Fruit fly (Drosophila melanogaster): ENCODE measurements around the gene dac.

Gene dac

dm6 chr2L:16492617-16493203 is 6.9 kb upstream of the dac start (continued):
- TF ChIP-seq unpg (GFP tag; optimal IDR thresholded peaks at IDR 0.05) (peak; percentile 90), CG12942 (GFP tag; optimal IDR thresholded peaks at IDR 0.05) (peak; percentile 57), Abd-B (GFP tag; optimal IDR thresholded peaks at IDR 0.05) (peak; percentile 71), CG18764 (GFP tag; optimal IDR thresholded peaks at IDR 0.05) (peak; percentile 42), jing (GFP tag; optimal IDR thresholded peaks at IDR 0.05) (peak; percentile 37), CG13775 (GFP tag; optimal IDR thresholded peaks at IDR 0.05) (peak; percentile 70), CG2129 (GFP tag; IDR thresholded peaks at IDR 0.05; ENCODE audit: partially characterized antibody) (no peak), NfI (GFP tag; optimal IDR thresholded peaks at IDR 0.05) (peak; percentile 81), insv (GFP tag; optimal IDR thresholded peaks at IDR 0.05) (peak in 1 of 2 experiments; percentile 17), B-H2 (GFP tag; optimal IDR thresholded peaks at IDR 0.05) (peak; percentile 40), Hand (GFP tag; optimal IDR thresholded peaks at IDR 0.05) (peak; percentile 65), dmrt11E (tag; optimal IDR thresholded peaks at IDR 0.05) (peak; percentile 82), CG8388 (GFP tag; optimal IDR thresholded peaks at IDR 0.05) (peak; percentile 74)

dm6 chr2L:16491752-16492616 is 6.2 kb upstream of the dac start:
- TF ChIP-seq CG10543 (GFP tag; optimal IDR thresholded peaks at IDR 0.05) = peak; percentile 19
- TF ChIP-seq CG1792 (GFP tag; optimal IDR thresholded peaks at IDR 0.05) = no peak
- no peak for TF ChIP-seq CG33213 (GFP tag; optimal IDR thresholded peaks at IDR 0.05)
- TF ChIP-seq CG10979 (tag; optimal IDR thresholded peaks at IDR 0.05) = no peak
- peak; percentile 81 for TF ChIP-seq cad (GFP tag; optimal IDR thresholded peaks at IDR 0.05)
- peak; percentile 98 for TF ChIP-seq CG6654 (GFP tag; optimal IDR thresholded peaks at IDR 0.05)
- TF ChIP-seq bsh (GFP tag; optimal IDR thresholded peaks at IDR 0.05) = peak in 1 of 2 experiments; percentile 3
- no peak for TF ChIP-seq Doc2 (GFP tag; IDR thresholded peaks at IDR 0.05)
- TF ChIP-seq lola (GFP tag; optimal IDR thresholded peaks at IDR 0.05) = peak in 1 of 3 experiments; percentile 32
- TF ChIP-seq mirr (GFP tag; optimal IDR thresholded peaks at IDR 0.05) = peak; percentile 8
- TF ChIP-seq CG16779 (GFP tag; IDR thresholded peaks at IDR 0.05) = no peak
- peak; percentile 20 for TF ChIP-seq Jarid2 (GFP tag; optimal IDR thresholded peaks at IDR 0.05)
- TF ChIP-seq CG16815 (GFP tag; optimal IDR thresholded peaks at IDR 0.05) = no peak
- peak; percentile 22 for TF ChIP-seq ftz-f1 (GFP tag; optimal IDR thresholded peaks at IDR 0.05)
- no peak for TF ChIP-seq Hsf (GFP tag; optimal IDR thresholded peaks at IDR 0.05)
- no peak for TF ChIP-seq pb (GFP tag; optimal IDR thresholded peaks at IDR 0.05)
- TF ChIP-seq crol (GFP tag; IDR thresholded peaks at IDR 0.05) = peak; percentile 81
- peak in 1 of 3 experiments; percentile 17 for TF ChIP-seq Stat92E (GFP tag; optimal IDR thresholded peaks at IDR 0.05)
- no peak for TF ChIP-seq corto (GFP tag; optimal IDR thresholded peaks at IDR 0.05)
- TF ChIP-seq cg (GFP tag; optimal IDR thresholded peaks at IDR 0.05) = peak; percentile 52
- no peak for TF ChIP-seq HHEX (GFP tag; optimal IDR thresholded peaks at IDR 0.05)

Measured in whole organism, embryonic.